Worm (Caenorhabditis elegans): ENCODE measurements around the gene F58E6.5.

DNA sequence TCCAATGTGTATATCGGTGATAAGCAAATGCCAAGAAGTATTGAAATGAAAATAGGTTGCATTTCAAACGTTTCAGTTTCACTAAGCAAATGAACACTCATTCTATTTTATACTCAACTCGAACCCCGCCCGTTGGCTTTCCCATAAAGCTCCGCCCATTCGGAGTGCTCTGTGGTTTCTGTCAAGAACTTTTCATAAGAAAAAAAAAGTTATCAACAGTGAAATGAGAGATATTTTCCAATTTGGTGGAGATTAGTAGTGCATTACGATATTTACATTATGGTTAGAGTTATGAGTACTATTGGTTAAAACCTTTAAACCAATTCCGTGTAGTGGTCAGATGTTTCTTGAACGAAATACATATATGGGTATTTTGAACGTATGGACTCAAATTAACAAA is 4.1 kb downstream of the F58E6.5 start, which contains the start of gene F58E6.4:
- TF ChIP-seq tab-1 (GFP tag; IDR thresholded peaks at IDR 0.05) (no peak), ztf-23 (GFP tag; IDR thresholded peaks at IDR 0.05) (no peak), T22C8.4 (GFP tag; IDR thresholded peaks at IDR 0.05) (no peak), cog-1 (tag; optimal IDR thresholded peaks at IDR 0.05) (no peak), ztf-29 (GFP tag; IDR thresholded peaks at IDR 0.05) (no peak)
